Worm (Caenorhabditis elegans) whole organism, young adult: ENCODE measurements around the gene clec-123.

Experiments used
- F49E8.2 ChIP-seq: sonication (generic microtip); optimal IDR thresholded peaks from 3 replicates; lab custom pipeline; 2017; ENCODE audit warnings: missing genetic modification characterization, mild to moderate bottlenecking, missing compliant biosample characterization, antibody characterized with exemption, moderate library complexity; ENCODE audit not compliant: insufficient read depth
- F57A8.1 ChIP-seq: fragments of 200-800 bp; sonication (Bioruptor generic); optimal IDR thresholded peaks from 2 replicates; lab custom pipeline; 2018; ENCODE audit warnings: mild to moderate bottlenecking, missing genetic modification characterization, moderate library complexity, missing compliant biosample characterization
- ama-1 ChIP-seq, 3 experiments: fragments of 150-350 bp in 1 of 3; sonication (generic microtip) in 2 of 3; optimal IDR thresholded peaks; 2 replicates each; lab custom pipeline; 2014 to 2018; ENCODE audit warnings: missing biosample characterization in 2 of 3, missing genetic modification characterization in 2 of 3, missing genetic modification reagents in 2 of 3
- aptf-3 ChIP-seq: fragments of 200-800 bp; sonication (Bioruptor generic); IDR thresholded peaks from 2 replicates; pipeline ENCODE4 v1.3.6; 2022; ENCODE audit warnings: missing genetic modification characterization, missing compliant biosample characterization
- ceh-79 ChIP-seq: sonication (generic microtip); optimal IDR thresholded peaks from 2 replicates; lab custom pipeline; 2017; ENCODE audit warnings: mild to moderate bottlenecking, missing genetic modification characterization, missing compliant biosample characterization
- lin-40 ChIP-seq: sonication (generic microtip); optimal IDR thresholded peaks from 2 replicates; lab custom pipeline; 2016; ENCODE audit warnings: missing genetic modification characterization, mild to moderate bottlenecking, missing compliant biosample characterization, missing genotype, missing genetic modification reagents
- unc-62 ChIP-seq: fragments of 150-350 bp; optimal IDR thresholded peaks from 2 replicates; lab custom pipeline; 2014; ENCODE audit warnings: missing biosample characterization, missing genetic modification reagents, missing genetic modification characterization
- zfh-2 ChIP-seq: fragments of 200-800 bp; sonication (Bioruptor generic); conservative IDR thresholded peaks from 2 replicates; pipeline ENCODE4 v1.3.6; 2022; ENCODE audit warnings: missing genetic modification reagents, missing genetic modification characterization, missing compliant biosample characterization

ce11 chrII:3110099-3110498, 3.9 kb upstream of the clec-123 start:
- no peak for TF ChIP-seq ceh-79 (tag; lab: Kevin White, UChicago)
- peak; percentile 46; the same call in 1 of the 2 replicates for TF ChIP-seq zfh-2 (GFP tag; lab: Robert Waterston, UW)
- TF ChIP-seq F57A8.1, result no peak
- no peak for TF ChIP-seq unc-62
- TF ChIP-seq lin-40 (tag; lab: Kevin White, UChicago), result no peak
- TF ChIP-seq ama-1 (optimal IDR thresholded peaks at IDR 0.05; lab: Kevin White, UChicago), result no peak
- no peak for TF ChIP-seq ama-1 (GFP tag; optimal IDR thresholded peaks at IDR 0.05; lab: Kevin White, UChicago)
- no peak for TF ChIP-seq F49E8.2
- no peak for TF ChIP-seq aptf-3 (GFP tag; lab: Robert Waterston, UW)
